Worm (Caenorhabditis elegans) whole organism, L1 larva: ENCODE measurements around the gene lgc-16.

Source experiments
- egl-27 ChIP-seq, 2 experiments: fragments of 150-350 bp in 1 of 2; sonication (generic microtip); optimal IDR thresholded peaks; 3 replicates each; lab custom pipeline; 2017 to 2018; ENCODE audit warnings: missing biosample characterization in 2 of 2, missing genetic modification characterization in 2 of 2, missing genetic modification reagents in 2 of 2
- nhr-76 ChIP-seq: sonication (generic microtip); optimal IDR thresholded peaks from 2 replicates; lab custom pipeline; 2017; ENCODE audit warnings: missing biosample characterization, missing genetic modification characterization
- snpc-4 ChIP-seq: fragments of 150-350 bp; optimal IDR thresholded peaks from 2 replicates; lab custom pipeline; 2014; ENCODE audit warnings: missing biosample characterization, missing genetic modification characterization

DNA sequence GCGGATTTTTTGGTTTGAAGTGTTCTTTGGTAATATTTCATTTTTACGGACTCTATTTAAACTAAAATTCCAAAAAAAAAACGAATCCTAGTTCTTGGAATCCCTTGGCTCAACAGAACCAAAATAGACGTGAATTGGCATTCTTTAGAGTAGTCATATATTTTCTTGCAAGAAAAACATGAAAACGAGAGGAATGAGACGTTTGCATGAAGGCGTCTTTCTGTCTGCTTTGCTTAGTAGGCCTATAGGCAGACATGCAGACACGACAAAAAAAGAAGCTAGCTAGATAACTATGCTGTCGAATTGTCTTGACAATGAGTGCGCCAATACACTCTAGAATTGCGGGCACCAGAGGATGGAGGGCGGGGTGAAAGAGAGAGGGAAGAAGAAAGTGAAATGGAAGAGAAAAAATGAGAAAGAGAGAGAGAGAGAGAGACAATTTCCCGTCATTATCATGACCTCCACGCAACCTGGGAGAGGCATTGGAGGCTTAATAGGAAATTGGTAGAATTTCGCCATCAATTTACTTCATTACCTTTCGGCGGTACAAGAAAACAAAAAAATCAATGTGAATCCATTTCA is 37.8 kb upstream of the lgc-16 start:
- TF ChIP-seq egl-27 (tag; optimal IDR thresholded peaks at IDR 0.05; lab: Kevin White, UChicago) (no peak), snpc-4 (tag; lab: Kevin White, UChicago) (no peak), nhr-76 (no peak)
